Fruit fly (Drosophila melanogaster): Measurements from ENCODE around the gene VAChT.
A peak's percentile ranks its signal among the peaks of the same experiment; 100 is the strongest.

VAChT gene

dm6 chr3R:18738705-18739434 is 33.6 kb downstream of the VAChT start:
- peak; percentile 47 for TF ChIP-seq acj6 (GFP tag; optimal IDR thresholded peaks at IDR 0.05)
- TF ChIP-seq CG6792 (GFP tag; optimal IDR thresholded peaks at IDR 0.05), result peak; percentile 17
- TF ChIP-seq esn (GFP tag; optimal IDR thresholded peaks at IDR 0.05), result peak; percentile 65
- TF ChIP-seq Ets96B (tag; optimal IDR thresholded peaks at IDR 0.05), result peak; percentile 17
- peak; percentile 32 for TF ChIP-seq cyc (GFP tag; optimal IDR thresholded peaks at IDR 0.05)
- TF ChIP-seq Sox15 (GFP tag; optimal IDR thresholded peaks at IDR 0.05), result no peak
- no peak for TF ChIP-seq CG3919 (GFP tag; optimal IDR thresholded peaks at IDR 0.05)
- TF ChIP-seq CG11294 (GFP tag; IDR thresholded peaks at IDR 0.05), result no peak
- TF ChIP-seq Eip75B (GFP tag; optimal IDR thresholded peaks at IDR 0.05), result peak; percentile 44
- no peak for TF ChIP-seq Ets21C (GFP tag; optimal IDR thresholded peaks at IDR 0.05)
- TF ChIP-seq Hr4 (GFP tag; optimal IDR thresholded peaks at IDR 0.05), result peak; percentile 11
- TF ChIP-seq CG10669 (GFP tag; optimal IDR thresholded peaks at IDR 0.05), result no peak
- TF ChIP-seq dsx (GFP tag; optimal IDR thresholded peaks at IDR 0.05; ENCODE audit: poor library complexity, severe bottlenecking), result no peak
- peak; percentile 4 for TF ChIP-seq CG10631 (GFP tag; optimal IDR thresholded peaks at IDR 0.05)
- TF ChIP-seq Sox14 (GFP tag; optimal IDR thresholded peaks at IDR 0.05), result no peak
- TF ChIP-seq Gug (GFP tag; IDR thresholded peaks at IDR 0.05), result no peak
- TF ChIP-seq CG6276 (GFP tag; optimal IDR thresholded peaks at IDR 0.05), result no peak
- TF ChIP-seq OdsH (GFP tag; optimal IDR thresholded peaks at IDR 0.05), result no peak
- no peak for TF ChIP-seq CG1621 (tag; optimal IDR thresholded peaks at IDR 0.05)
- TF ChIP-seq Lpt (GFP tag; optimal IDR thresholded peaks at IDR 0.05), result no peak
- no peak for TF ChIP-seq Hr39 (GFP tag; optimal IDR thresholded peaks at IDR 0.05)
- TF ChIP-seq CG32006 (GFP tag; optimal IDR thresholded peaks at IDR 0.05), result no peak
- TF ChIP-seq CG8632 (GFP tag; optimal IDR thresholded peaks at IDR 0.05), result peak; percentile 31
- peak; percentile 89 for TF ChIP-seq Eip78C (GFP tag)
- TF ChIP-seq CG16779 (tag; optimal IDR thresholded peaks at IDR 0.05), result no peak
- TF ChIP-seq CG11902 (GFP tag; optimal IDR thresholded peaks at IDR 0.05), result no peak
- TF ChIP-seq topi (GFP tag; optimal IDR thresholded peaks at IDR 0.05), result no peak
- no peak for TF ChIP-seq CG6808 (GFP tag; optimal IDR thresholded peaks at IDR 0.05)
- TF ChIP-seq salr (GFP tag; optimal IDR thresholded peaks at IDR 0.05), result no peak
- TF ChIP-seq spab (GFP tag; optimal IDR thresholded peaks at IDR 0.05), result no peak
- no peak for TF ChIP-seq achi (GFP tag; optimal IDR thresholded peaks at IDR 0.05)
- TF ChIP-seq fd59A (GFP tag; optimal IDR thresholded peaks at IDR 0.05), result peak; percentile 26
- TF ChIP-seq Met (GFP tag; optimal IDR thresholded peaks at IDR 0.05), result peak; percentile 53
- no peak for TF ChIP-seq pdm3 (GFP tag; optimal IDR thresholded peaks at IDR 0.05)
- TF ChIP-seq CG6163 (GFP tag; IDR thresholded peaks at IDR 0.05), result no peak
- no peak for TF ChIP-seq CG8119 (GFP tag; IDR thresholded peaks at IDR 0.05)
- no peak for TF ChIP-seq Sox102F (GFP tag; optimal IDR thresholded peaks at IDR 0.05)
- peak; percentile 32 for TF ChIP-seq lz (GFP tag; optimal IDR thresholded peaks at IDR 0.05)
- TF ChIP-seq CG11762 (GFP tag; optimal IDR thresholded peaks at IDR 0.05; ENCODE audit: insufficient read depth), result no peak
- no peak for TF ChIP-seq CG9139 (GFP tag; optimal IDR thresholded peaks at IDR 0.05)
- TF ChIP-seq net (GFP tag; optimal IDR thresholded peaks at IDR 0.05), result peak; percentile 11
- TF ChIP-seq fd85E (GFP tag; optimal IDR thresholded peaks at IDR 0.05), result no peak
- TF ChIP-seq CG3032 (tag; optimal IDR thresholded peaks at IDR 0.05), result no peak
- no peak for TF ChIP-seq CG7368 (GFP tag; optimal IDR thresholded peaks at IDR 0.05)
- TF ChIP-seq Blimp-1 (GFP tag; optimal IDR thresholded peaks at IDR 0.05), result no peak
- peak; percentile 29 for TF ChIP-seq CG31627 (GFP tag; optimal IDR thresholded peaks at IDR 0.05)
- peak; percentile 28 for TF ChIP-seq vri (GFP tag; optimal IDR thresholded peaks at IDR 0.05)
- no peak for TF ChIP-seq Eip93F (GFP tag; optimal IDR thresholded peaks at IDR 0.05)
- no peak for TF ChIP-seq CG6854 (GFP tag; optimal IDR thresholded peaks at IDR 0.05)
- TF ChIP-seq Smox (GFP tag; optimal IDR thresholded peaks at IDR 0.05), result peak; percentile 29
- no peak for TF ChIP-seq CG8319 (GFP tag; optimal IDR thresholded peaks at IDR 0.05)
- TF ChIP-seq CG34406 (GFP tag; optimal IDR thresholded peaks at IDR 0.05), result peak; percentile 47
